Worm (Caenorhabditis elegans): Measurements from ENCODE around the gene srab-1.
A peak's percentile ranks its signal among the peaks of the same experiment; 100 is the strongest.

Gene srab-1

DNA sequence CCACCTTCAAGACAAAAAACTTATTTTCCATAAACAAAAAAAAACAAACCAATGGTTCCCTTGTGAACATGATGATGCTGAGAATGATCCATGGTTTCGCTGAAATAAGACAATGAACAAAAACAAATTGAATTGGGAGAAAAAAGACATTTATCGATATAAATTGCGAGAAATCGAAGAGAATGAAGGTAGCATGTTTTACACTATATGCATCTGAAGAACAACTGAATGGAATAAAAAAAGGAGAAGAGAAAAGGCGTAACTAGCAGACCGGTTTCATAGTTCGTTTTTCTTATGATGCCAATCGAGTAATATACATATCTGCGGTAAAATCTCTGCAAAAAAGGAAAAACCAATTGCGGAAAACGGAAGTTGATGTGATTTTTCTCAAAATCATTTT, 32.5 kb downstream of the srab-1 start, which contains the start of gene Y58A7A.1:
Gene Y58A7A.1, minus strand, starts transcription at position 101 of the 400 bp plus-strand sequence.
- TF ChIP-seq sox-2 (GFP tag; IDR thresholded peaks at IDR 0.05) (no peak), unc-42 (tag; optimal IDR thresholded peaks at IDR 0.05) (no peak), pha-2 (tag; optimal IDR thresholded peaks at IDR 0.05) (no peak), ceh-14 (tag; optimal IDR thresholded peaks at IDR 0.05) (no peak), fkh-6 (tag; optimal IDR thresholded peaks at IDR 0.05) (no peak), ceh-34 (tag; optimal IDR thresholded peaks at IDR 0.05) (no peak), unc-55 (GFP tag; optimal IDR thresholded peaks at IDR 0.05) (no peak), gmeb-2 (tag; optimal IDR thresholded peaks at IDR 0.05) (no peak), ceh-48 (tag; optimal IDR thresholded peaks at IDR 0.05) (no peak)

- TF ChIP-seq pat-9 (tag; optimal IDR thresholded peaks at IDR 0.05) (no peak), pha-2 (tag; optimal IDR thresholded peaks at IDR 0.05) (no peak), fkh-6 (tag; optimal IDR thresholded peaks at IDR 0.05) (no peak), elt-2 (tag; optimal IDR thresholded peaks at IDR 0.05) (peak; percentile 57), ceh-9 (tag; optimal IDR thresholded peaks at IDR 0.05) (no peak), T23F11.4 (GFP tag; optimal IDR thresholded peaks at IDR 0.05) (no peak), hlh-8 (tag; optimal IDR thresholded peaks at IDR 0.05) (no peak)
These were observed 34.5 kb downstream of the srab-1 start for ce11 chrV:5067390-5067789.

DNA sequence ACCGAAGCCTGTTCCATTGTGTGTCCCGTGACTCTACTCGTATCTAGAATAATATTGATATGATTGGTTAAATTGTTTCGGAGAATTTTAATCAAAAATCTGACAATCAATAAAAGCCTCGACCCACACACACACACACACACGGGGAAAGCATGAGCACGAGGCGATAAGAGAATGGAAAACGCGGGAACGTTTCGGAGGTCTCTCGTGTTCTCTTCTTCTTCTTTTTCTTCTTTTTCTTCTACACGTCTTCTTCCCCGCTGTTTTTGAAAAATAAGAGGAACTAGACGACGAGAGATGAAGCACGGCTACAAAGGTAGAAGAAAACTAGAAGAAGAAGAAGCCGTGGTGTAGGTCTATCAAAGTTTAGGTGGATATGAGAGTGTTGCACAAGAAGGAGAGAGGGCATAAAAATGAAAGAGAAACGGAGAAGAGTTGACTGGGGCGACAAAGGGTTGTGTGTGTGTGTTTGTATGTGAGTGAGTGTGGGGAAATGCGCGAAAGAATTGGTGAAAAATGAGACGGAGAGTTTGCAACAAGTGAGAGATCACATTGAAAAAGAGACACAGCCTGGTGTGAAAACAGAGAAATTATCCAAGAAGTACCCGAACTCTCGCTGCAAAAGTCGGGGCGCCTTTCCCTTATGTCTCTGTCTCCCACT, 37.0 kb downstream of the srab-1 start, which contains the start of gene mlk-1:
Gene mlk-1, minus strand, starts transcription at position 51 of the 661 bp plus-strand sequence.
- peak; percentile 79 for TF ChIP-seq ceh-31 (tag; optimal IDR thresholded peaks at IDR 0.05)
- peak; percentile 58 for TF ChIP-seq ceh-34 (tag; optimal IDR thresholded peaks at IDR 0.05)
- peak; percentile 11 for TF ChIP-seq ceh-19 (GFP tag; optimal IDR thresholded peaks at IDR 0.05)
- TF ChIP-seq pha-2 (tag; optimal IDR thresholded peaks at IDR 0.05): no peak
- no peak for TF ChIP-seq odd-2 (tag; optimal IDR thresholded peaks at IDR 0.05)
- TF ChIP-seq ceh-14 (tag; optimal IDR thresholded peaks at IDR 0.05): peak; percentile 57
- no peak for TF ChIP-seq ceh-22 (tag; optimal IDR thresholded peaks at IDR 0.05)
- TF ChIP-seq gmeb-2 (tag; optimal IDR thresholded peaks at IDR 0.05): no peak
- peak; percentile 17 for TF ChIP-seq syd-9 (tag; optimal IDR thresholded peaks at IDR 0.05)
- TF ChIP-seq tbx-2 (tag; optimal IDR thresholded peaks at IDR 0.05): peak; percentile 30
- TF ChIP-seq ceh-18 (tag; optimal IDR thresholded peaks at IDR 0.05): peak; percentile 74
- TF ChIP-seq unc-42 (tag; optimal IDR thresholded peaks at IDR 0.05): peak; percentile 61
- TF ChIP-seq sox-4 (tag; optimal IDR thresholded peaks at IDR 0.05): peak; percentile 4
- TF ChIP-seq nfya-1 (tag; optimal IDR thresholded peaks at IDR 0.05): peak; percentile 57
- TF ChIP-seq F13H6.1 (tag; optimal IDR thresholded peaks at IDR 0.05): peak; percentile 40
- peak; percentile 67 for TF ChIP-seq pros-1 (tag; optimal IDR thresholded peaks at IDR 0.05)

ce11 chrV:5053335-5053734, 48.6 kb downstream of the srab-1 start, which contains the start of gene cwp-4:
Gene cwp-4, plus strand, starts transcription at chrV:5053635.
- TF ChIP-seq sox-2 (GFP tag; IDR thresholded peaks at IDR 0.05) (no peak), fkh-6 (tag; optimal IDR thresholded peaks at IDR 0.05) (no peak), ceh-45 (GFP tag; IDR thresholded peaks at IDR 0.05) (no peak), ceh-22 (tag; optimal IDR thresholded peaks at IDR 0.05) (no peak), nfya-1 (tag; optimal IDR thresholded peaks at IDR 0.05) (no peak), elt-2 (tag; optimal IDR thresholded peaks at IDR 0.05) (no peak), syd-9 (tag; optimal IDR thresholded peaks at IDR 0.05) (no peak), nhr-11 (tag; optimal IDR thresholded peaks at IDR 0.05) (no peak), madf-2 (tag; optimal IDR thresholded peaks at IDR 0.05) (no peak), ref-2 (tag; optimal IDR thresholded peaks at IDR 0.05) (no peak)

- no peak for TF ChIP-seq mec-3 (tag; optimal IDR thresholded peaks at IDR 0.05; ENCODE audit: borderline replicate concordance)
- TF ChIP-seq elt-4 (tag; optimal IDR thresholded peaks at IDR 0.05): no peak
- TF ChIP-seq ztf-16 (tag; optimal IDR thresholded peaks at IDR 0.05): no peak
These were observed 49.7 kb downstream of the srab-1 start, which contains the start of gene K11D12.12 for ce11 chrV:5052233-5052632. Gene K11D12.12, plus strand, starts transcription at chrV:5052261.

Data from whole organism, late embryonic.